Worm (Caenorhabditis elegans): ENCODE measurements around the gene apm-3.

Gene apm-3

ce11 chrX:915510-915909 lies 39.3 kb upstream of the apm-3 start, which contains the start of gene sel-12:
Gene sel-12 (plus strand): TSS chrX:915867.
- TF ChIP-seq ztf-11 (tag; optimal IDR thresholded peaks at IDR 0.05) (no peak), lir-3 (tag; optimal IDR thresholded peaks at IDR 0.05; ENCODE audit: poor library complexity) (no peak), ces-1 (GFP tag; optimal IDR thresholded peaks at IDR 0.05) (no peak), lin-39 (tag; optimal IDR thresholded peaks at IDR 0.05) (no peak), grh-1 (GFP tag; IDR thresholded peaks at IDR 0.05) (no peak), Y116A8C.19 (tag; optimal IDR thresholded peaks at IDR 0.05; ENCODE audit: borderline replicate concordance) (no peak), mab-9 (GFP tag; IDR thresholded peaks at IDR 0.05) (no peak), zag-1 (tag; optimal IDR thresholded peaks at IDR 0.05) (no peak), unc-98 (GFP tag; IDR thresholded peaks at IDR 0.05) (no peak), C34B4.2 (tag; optimal IDR thresholded peaks at IDR 0.05) (no peak), C16A3.4 (tag; optimal IDR thresholded peaks at IDR 0.05) (no peak), nhr-76 (tag; optimal IDR thresholded peaks at IDR 0.05) (no peak), hpl-2 (GFP tag; optimal IDR thresholded peaks at IDR 0.05) (no peak), ets-5 (GFP tag; IDR thresholded peaks at IDR 0.05) (no peak), lin-14 (GFP tag; optimal IDR thresholded peaks at IDR 0.05) (peak; percentile 62), rnt-1 (tag; optimal IDR thresholded peaks at IDR 0.05) (peak; percentile 31), ceh-8 (GFP tag; optimal IDR thresholded peaks at IDR 0.05) (no peak), F16B12.6 (tag; optimal IDR thresholded peaks at IDR 0.05) (no peak), ztf-4 (tag; optimal IDR thresholded peaks at IDR 0.05) (no peak), hlh-4 (tag; optimal IDR thresholded peaks at IDR 0.05) (no peak), alr-1 (tag; optimal IDR thresholded peaks at IDR 0.05; ENCODE audit: borderline replicate concordance) (no peak), irx-1 (tag; optimal IDR thresholded peaks at IDR 0.05) (no peak), unc-30 (tag; optimal IDR thresholded peaks at IDR 0.05) (no peak), aha-1 (tag; optimal IDR thresholded peaks at IDR 0.05) (no peak), pax-3 (tag; optimal IDR thresholded peaks at IDR 0.05) (no peak), nhr-90 (tag; optimal IDR thresholded peaks at IDR 0.05; ENCODE audit: poor library complexity) (no peak), swsn-7 (tag; optimal IDR thresholded peaks at IDR 0.05) (no peak), lin-35 (GFP tag; optimal IDR thresholded peaks at IDR 0.05) (peak in 1 of 2 experiments; percentile 7), skn-1 (tag; optimal IDR thresholded peaks at IDR 0.05) (peak; percentile 45), unc-86 (tag; optimal IDR thresholded peaks at IDR 0.05) (no peak), C04F5.9 (tag; optimal IDR thresholded peaks at IDR 0.05) (no peak), mep-1 (tag; optimal IDR thresholded peaks at IDR 0.05) (peak; percentile 18), efl-3 (GFP tag; optimal IDR thresholded peaks at IDR 0.05) (no peak), tbx-2 (tag; optimal IDR thresholded peaks at IDR 0.05) (no peak), lsy-2 (tag; optimal IDR thresholded peaks at IDR 0.05) (peak in 1 of 2 experiments; percentile 26), pqm-1 (tag; optimal IDR thresholded peaks at IDR 0.05) (no peak), fkh-4 (tag; optimal IDR thresholded peaks at IDR 0.05; ENCODE audit: borderline replicate concordance) (no peak), hlh-17 (GFP tag; optimal IDR thresholded peaks at IDR 0.05; ENCODE audit: borderline replicate concordance) (no peak), dpl-1 (GFP tag; optimal IDR thresholded peaks at IDR 0.05) (no peak), blmp-1 (tag; optimal IDR thresholded peaks at IDR 0.05) (peak; percentile 9), elt-2 (tag; optimal IDR thresholded peaks at IDR 0.05) (no peak), elt-3 (tag; optimal IDR thresholded peaks at IDR 0.05) (no peak), sox-4 (tag; optimal IDR thresholded peaks at IDR 0.05) (no peak), nhr-237 (tag; optimal IDR thresholded peaks at IDR 0.05) (no peak), nhr-12 (tag; optimal IDR thresholded peaks at IDR 0.05) (no peak), isw-1 (GFP tag; IDR thresholded peaks at IDR 0.05) (no peak), fos-1 (tag; optimal IDR thresholded peaks at IDR 0.05) (no peak), jun-1 (tag; optimal IDR thresholded peaks at IDR 0.05) (no peak), sup-37 (GFP tag; optimal IDR thresholded peaks at IDR 0.05) (no peak), nhr-85 (tag) (no peak), ceh-90 (tag; optimal IDR thresholded peaks at IDR 0.05) (no peak), ceh-88 (GFP tag; IDR thresholded peaks at IDR 0.05) (no peak), xbp-1 (tag; optimal IDR thresholded peaks at IDR 0.05) (no peak), dsc-1 (tag; optimal IDR thresholded peaks at IDR 0.05) (no peak)
